Worm (Caenorhabditis elegans): ENCODE measurements around the gene mlcd-1.

mlcd-1 gene

DNA sequence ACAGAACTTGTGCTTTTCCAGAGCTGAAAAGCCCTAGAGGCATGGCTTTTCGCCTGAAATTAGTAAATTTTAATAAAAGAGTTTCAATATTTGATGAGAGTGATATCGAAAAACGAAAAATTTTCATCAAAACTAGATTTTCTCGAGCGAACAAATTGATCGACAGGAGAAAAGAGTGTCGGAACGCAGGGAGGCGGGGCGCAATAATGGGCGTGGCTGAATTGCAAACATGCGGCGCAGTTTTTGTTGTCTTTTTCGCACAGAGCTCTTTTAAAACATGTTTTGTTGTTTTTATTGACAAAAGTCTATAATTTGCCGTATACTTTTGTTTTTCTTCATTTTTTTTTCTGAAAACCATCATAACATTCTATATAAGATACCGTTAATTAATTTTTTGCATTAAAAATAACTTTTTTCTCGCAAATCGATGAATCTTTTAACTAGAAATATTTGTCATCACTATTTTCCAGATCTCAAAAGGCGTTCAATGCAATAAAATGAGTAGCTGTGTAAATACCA, 10.5 kb upstream of the mlcd-1 start, which contains the start of the genes sel-5 and wdr-48:
Gene sel-5, minus strand, starts transcription at position 53 of the 519 bp plus-strand sequence.
Gene wdr-48, plus strand, starts transcription at position 469 of the 519 bp plus-strand sequence.
- TF ChIP-seq unc-86 (tag; optimal IDR thresholded peaks at IDR 0.05) (peak; percentile 20), elt-2 (tag; optimal IDR thresholded peaks at IDR 0.05) (peak; percentile 38), pha-4 (tag; optimal IDR thresholded peaks at IDR 0.05) (no peak), nfya-1 (tag; optimal IDR thresholded peaks at IDR 0.05) (peak; percentile 28), unc-55 (GFP tag; optimal IDR thresholded peaks at IDR 0.05) (no peak), ceh-14 (tag; optimal IDR thresholded peaks at IDR 0.05) (no peak), ceh-31 (tag; optimal IDR thresholded peaks at IDR 0.05) (peak; percentile 59), hlh-13 (GFP tag; optimal IDR thresholded peaks at IDR 0.05) (no peak), unc-42 (tag; optimal IDR thresholded peaks at IDR 0.05) (peak; percentile 41), ref-2 (tag; optimal IDR thresholded peaks at IDR 0.05) (peak; percentile 44), eyg-1 (tag; optimal IDR thresholded peaks at IDR 0.05) (no peak)

- TF ChIP-seq rnt-1 (tag; optimal IDR thresholded peaks at IDR 0.05) (peak; percentile 94), K09A11.1 (tag; optimal IDR thresholded peaks at IDR 0.05; ENCODE audit: insufficient read depth) (peak; percentile 98), ref-2 (tag; optimal IDR thresholded peaks at IDR 0.05) (peak; percentile 99), ceh-6 (GFP tag; optimal IDR thresholded peaks at IDR 0.05) (peak; percentile 87), unc-55 (GFP tag; optimal IDR thresholded peaks at IDR 0.05) (no peak), elt-4 (tag; optimal IDR thresholded peaks at IDR 0.05) (peak; percentile 99), lim-6 (tag; optimal IDR thresholded peaks at IDR 0.05) (peak; percentile 95), ceh-14 (tag; optimal IDR thresholded peaks at IDR 0.05) (peak; percentile 99), dve-1 (tag; optimal IDR thresholded peaks at IDR 0.05) (peak; percentile 37), ceh-34 (tag; optimal IDR thresholded peaks at IDR 0.05) (peak; percentile 98), ceh-31 (tag; optimal IDR thresholded peaks at IDR 0.05) (peak; percentile 98), nfya-1 (tag; optimal IDR thresholded peaks at IDR 0.05) (peak; percentile 96), ceh-45 (GFP tag; IDR thresholded peaks at IDR 0.05) (peak; percentile 85), elt-2 (tag; optimal IDR thresholded peaks at IDR 0.05) (peak; percentile 99), dmd-4 (tag; optimal IDR thresholded peaks at IDR 0.05; ENCODE audit: borderline replicate concordance) (peak; percentile 94), fax-1 (tag; optimal IDR thresholded peaks at IDR 0.05) (peak; percentile 97), che-1 (tag; optimal IDR thresholded peaks at IDR 0.05) (peak; percentile 91), hlh-15 (tag; optimal IDR thresholded peaks at IDR 0.05) (peak; percentile 97), pha-2 (tag; optimal IDR thresholded peaks at IDR 0.05) (peak; percentile 94), sox-4 (tag; optimal IDR thresholded peaks at IDR 0.05) (peak; percentile 98), unc-86 (tag; optimal IDR thresholded peaks at IDR 0.05) (peak; percentile 97), pat-9 (tag; optimal IDR thresholded peaks at IDR 0.05) (peak; percentile 96), nhr-11 (tag; optimal IDR thresholded peaks at IDR 0.05) (peak; percentile 88), ttx-3 (tag; optimal IDR thresholded peaks at IDR 0.05) (peak; percentile 97), fkh-6 (tag; optimal IDR thresholded peaks at IDR 0.05) (peak; percentile 96), sdc-2 (tag; optimal IDR thresholded peaks at IDR 0.05) (peak; percentile 88), sox-2 (GFP tag; IDR thresholded peaks at IDR 0.05) (peak; percentile 67), hlh-13 (GFP tag; optimal IDR thresholded peaks at IDR 0.05) (peak; percentile 84), pag-3 (tag; optimal IDR thresholded peaks at IDR 0.05; ENCODE audit: borderline replicate concordance) (peak; percentile 93), pros-1 (tag; optimal IDR thresholded peaks at IDR 0.05) (no peak), lin-11 (tag; optimal IDR thresholded peaks at IDR 0.05) (peak; percentile 90), T23F11.4 (GFP tag; optimal IDR thresholded peaks at IDR 0.05) (peak; percentile 92), unc-3 (GFP tag; conservative IDR thresholded peaks at IDR 0.05) (peak; percentile 97), unc-3 (tag; optimal IDR thresholded peaks at IDR 0.05) (peak; percentile 96), tbx-7 (tag; optimal IDR thresholded peaks at IDR 0.05) (peak; percentile 83), odd-2 (tag; optimal IDR thresholded peaks at IDR 0.05) (peak; percentile 96), ets-4 (tag; optimal IDR thresholded peaks at IDR 0.05) (peak; percentile 89), gmeb-2 (tag; optimal IDR thresholded peaks at IDR 0.05) (peak; percentile 93), hlh-6 (tag; optimal IDR thresholded peaks at IDR 0.05) (peak; percentile 98), ceh-22 (tag; optimal IDR thresholded peaks at IDR 0.05) (peak; percentile 68), ama-1 (optimal IDR thresholded peaks at IDR 0.05) (no peak), ztf-16 (tag; optimal IDR thresholded peaks at IDR 0.05) (peak; percentile 95), ceh-18 (tag; optimal IDR thresholded peaks at IDR 0.05) (peak; percentile 90), nhr-232 (tag; optimal IDR thresholded peaks at IDR 0.05) (peak; percentile 97), ceh-24 (tag; optimal IDR thresholded peaks at IDR 0.05) (peak; percentile 94), Y22D7AL.16 (tag; optimal IDR thresholded peaks at IDR 0.05) (peak; percentile 91)
These were observed 525 bp upstream of the mlcd-1 start, which contains the start of gene idhg-1 for ce11 chrIII:4568455-4568854. Gene idhg-1 (plus strand): TSS chrIII:4568797.
